Worm (Caenorhabditis elegans) whole organism, young adult: ENCODE results near the gene C31E10.5.

Experiments
- B0019.2 ChIP-seq: fragments of 200-800 bp; sonication (Bioruptor generic); conservative IDR thresholded peaks from 2 replicates; pipeline ENCODE4 v1.3.6; 2022; ENCODE audit warnings: missing genetic modification reagents, missing genetic modification characterization, missing compliant biosample characterization
- B0261.1 ChIP-seq: sonication (generic microtip); optimal IDR thresholded peaks from 2 replicates; lab custom pipeline; 2016; ENCODE audit warnings: mild to moderate bottlenecking, missing genetic modification characterization, moderate library complexity, missing compliant biosample characterization
- C06A6.2 ChIP-seq: fragments of 200-800 bp; sonication (Bioruptor generic); conservative IDR thresholded peaks from 2 replicates; pipeline ENCODE4 v1.3.6; 2022; ENCODE audit warnings: missing genetic modification characterization, missing compliant biosample characterization
- F10E7.11 ChIP-seq: sonication (generic microtip); optimal IDR thresholded peaks from 2 replicates; lab custom pipeline; 2017; ENCODE audit warnings: mild to moderate bottlenecking, missing genetic modification characterization, moderate library complexity, missing compliant biosample characterization
- F23B12.7 ChIP-seq: sonication (generic microtip); optimal IDR thresholded peaks from 2 replicates; lab custom pipeline; 2017; ENCODE audit warnings: missing genetic modification characterization, mild to moderate bottlenecking, missing compliant biosample characterization, antibody characterized with exemption, moderate library complexity; ENCODE audit not compliant: insufficient read depth
- F37B4.10 ChIP-seq: fragments of 200-800 bp; sonication (Bioruptor generic); IDR thresholded peaks from 2 replicates; pipeline ENCODE4 v1.3.6; 2022; ENCODE audit warnings: missing genetic modification characterization, missing compliant biosample characterization
- F57C9.4 ChIP-seq: sonication (generic microtip); optimal IDR thresholded peaks from 2 replicates; lab custom pipeline; 2017; ENCODE audit warnings: mild to moderate bottlenecking, missing genetic modification characterization, missing compliant biosample characterization
- Y53G8AR.9 ChIP-seq: fragments of 200-800 bp; sonication (Bioruptor generic); conservative IDR thresholded peaks from 2 replicates; pipeline ENCODE4 v1.3.6; 2022; ENCODE audit warnings: missing genetic modification reagents, missing genetic modification characterization, missing compliant biosample characterization
- Y56A3A.18 ChIP-seq: fragments of 200-800 bp; sonication (Bioruptor generic); IDR thresholded peaks from 2 replicates; pipeline ENCODE4 v1.3.6; 2022; ENCODE audit warnings: missing genetic modification reagents, missing genetic modification characterization, missing compliant biosample characterization
- Y67H2A.10 ChIP-seq: fragments of 200-800 bp; sonication (Bioruptor generic); conservative IDR thresholded peaks from 2 replicates; pipeline ENCODE4 v1.3.6; 2022; ENCODE audit warnings: missing genetic modification reagents, missing genetic modification characterization, missing compliant biosample characterization
- Y79H2A.3 ChIP-seq: fragments of 200-800 bp; sonication (Bioruptor generic); conservative IDR thresholded peaks from 2 replicates; pipeline ENCODE4 v1.3.6; 2022; ENCODE audit warnings: missing genetic modification reagents, missing genetic modification characterization, missing compliant biosample characterization
- ama-1 ChIP-seq, 3 experiments: fragments of 150-350 bp in 1 of 3; sonication (generic microtip) in 2 of 3; optimal IDR thresholded peaks; 2 replicates each; lab custom pipeline; 2014 to 2018; ENCODE audit warnings: missing biosample characterization in 2 of 3, missing genetic modification characterization in 2 of 3, missing genetic modification reagents in 2 of 3
- attf-5 ChIP-seq: fragments of 200-800 bp; sonication (Bioruptor generic); optimal IDR thresholded peaks from 2 replicates; lab custom pipeline; 2018; ENCODE audit warnings: mild to moderate bottlenecking, missing genetic modification characterization, missing compliant biosample characterization
- ccch-3 ChIP-seq: fragments of 200-800 bp; sonication (Bioruptor generic); optimal IDR thresholded peaks from 2 replicates; lab custom pipeline; 2018; ENCODE audit warnings: mild to moderate bottlenecking, missing genetic modification characterization, missing compliant biosample characterization
- ceh-100 ChIP-seq: fragments of 200-800 bp; sonication (Bioruptor generic); IDR thresholded peaks from 2 replicates; pipeline ENCODE4 v1.3.6; 2022; ENCODE audit warnings: missing genetic modification reagents, missing genetic modification characterization, missing compliant biosample characterization
- ceh-40 ChIP-seq: fragments of 200-800 bp; sonication (Bioruptor generic); IDR thresholded peaks from 2 replicates; pipeline ENCODE4 v1.3.6; 2022; ENCODE audit warnings: missing genetic modification characterization, missing compliant biosample characterization
- ceh-58 ChIP-seq: fragments of 200-800 bp; sonication (Bioruptor generic); IDR thresholded peaks from 2 replicates; pipeline ENCODE4 v1.3.6; 2022; ENCODE audit warnings: missing genetic modification characterization, missing compliant biosample characterization
- egrh-3 ChIP-seq: fragments of 200-800 bp; sonication (Bioruptor generic); IDR thresholded peaks from 2 replicates; pipeline ENCODE4 v1.3.6; 2022; ENCODE audit warnings: missing genetic modification reagents, missing genetic modification characterization, missing compliant biosample characterization
- ekl-4 ChIP-seq: fragments of 200-800 bp; sonication (Bioruptor generic); IDR thresholded peaks from 2 replicates; pipeline ENCODE4 v1.3.6; 2022; ENCODE audit warnings: missing genetic modification reagents, missing genetic modification characterization, missing compliant biosample characterization
- gei-17 ChIP-seq: fragments of 200-800 bp; sonication (Bioruptor generic); optimal IDR thresholded peaks from 2 replicates; lab custom pipeline; 2018; ENCODE audit warnings: mild to moderate bottlenecking, missing genetic modification characterization, missing compliant biosample characterization
- lag-1 ChIP-seq: fragments of 200-800 bp; sonication (Bioruptor generic); IDR thresholded peaks from 2 replicates; pipeline ENCODE4 v1.3.6; 2022; ENCODE audit warnings: missing genetic modification reagents, missing genetic modification characterization, missing compliant biosample characterization
- let-526 ChIP-seq: fragments of 200-800 bp; sonication (Bioruptor generic); IDR thresholded peaks from 2 replicates; pipeline ENCODE4 v1.3.6; 2022; ENCODE audit warnings: missing genetic modification reagents, missing genetic modification characterization, missing compliant biosample characterization
- let-607 ChIP-seq, 2 experiments: fragments of 200-800 bp in 1 of 2; sonication (Bioruptor generic) in 1 of 2; sonication (generic microtip) in 1 of 2; optimal IDR thresholded peaks; 2 replicates each; lab custom pipeline; 2016 to 2018; ENCODE audit warnings: mild to moderate bottlenecking in 2 of 2, missing compliant biosample characterization in 2 of 2, missing genetic modification characterization in 2 of 2, moderate library complexity in 2 of 2, missing genotype in 1 of 2
- nhr-80 ChIP-seq: sonication (generic microtip); optimal IDR thresholded peaks from 2 replicates; lab custom pipeline; 2016; ENCODE audit warnings: missing genetic modification characterization, missing compliant biosample characterization
- nhr-90 ChIP-seq: sonication (generic microtip); optimal IDR thresholded peaks from 2 replicates; lab custom pipeline; 2016; ENCODE audit warnings: missing genotype, mild to moderate bottlenecking, missing genetic modification characterization, missing compliant biosample characterization
- rec-8 ChIP-seq, 2 experiments: sonication (generic microtip); optimal IDR thresholded peaks; 2 replicates each; lab custom pipeline; 2016; ENCODE audit warnings: mild to moderate bottlenecking in 2 of 2, missing genetic modification characterization in 2 of 2, missing genetic modification reagents in 2 of 2, missing genotype in 2 of 2, missing biosample characterization in 1 of 2, missing compliant biosample characterization in 1 of 2, moderate library complexity in 1 of 2
- rpc-1 ChIP-seq, 2 experiments: fragments of 150-350 bp in 1 of 2; sonication (generic microtip) in 1 of 2; optimal IDR thresholded peaks; 2 replicates each; lab custom pipeline; 2014 to 2018; ENCODE audit warnings: missing biosample characterization in 1 of 2, missing genetic modification characterization in 1 of 2, missing genetic modification reagents in 1 of 2, missing genotype in 1 of 2
- snpc-1.1 ChIP-seq: sonication (generic microtip); optimal IDR thresholded peaks from 2 replicates; lab custom pipeline; 2017; ENCODE audit warnings: missing genetic modification characterization, mild to moderate bottlenecking, missing compliant biosample characterization, antibody characterized with exemption, moderate library complexity, missing genotype, missing genetic modification reagents; ENCODE audit not compliant: insufficient read depth
- snpc-1.3 ChIP-seq: sonication (generic microtip); optimal IDR thresholded peaks from 2 replicates; lab custom pipeline; 2017; ENCODE audit warnings: missing genetic modification characterization, mild to moderate bottlenecking, missing compliant biosample characterization, antibody characterized with exemption, moderate library complexity, missing genotype, missing genetic modification reagents; ENCODE audit not compliant: insufficient read depth
- sptf-2 ChIP-seq: fragments of 200-800 bp; sonication (Bioruptor generic); optimal IDR thresholded peaks from 2 replicates; lab custom pipeline; 2018; ENCODE audit warnings: mild to moderate bottlenecking, missing genetic modification characterization, missing compliant biosample characterization
- tlf-1 ChIP-seq: fragments of 200-800 bp; sonication (Bioruptor generic); optimal IDR thresholded peaks from 2 replicates; lab custom pipeline; 2018; ENCODE audit warnings: mild to moderate bottlenecking, missing genetic modification characterization, missing compliant biosample characterization
- unc-130 ChIP-seq: sonication (generic microtip); optimal IDR thresholded peaks from 2 replicates; lab custom pipeline; 2016; ENCODE audit warnings: missing genetic modification reagents, missing genetic modification characterization, missing compliant biosample characterization
- ztf-18 ChIP-seq: sonication (generic microtip); optimal IDR thresholded peaks from 2 replicates; lab custom pipeline; 2016; ENCODE audit warnings: missing genotype, mild to moderate bottlenecking, missing genetic modification characterization, missing compliant biosample characterization
- ztf-25 ChIP-seq: fragments of 200-800 bp; sonication (Bioruptor generic); IDR thresholded peaks from 2 replicates; pipeline ENCODE4 v1.3.6; 2022; ENCODE audit warnings: missing genetic modification reagents, missing genetic modification characterization, missing compliant biosample characterization
- ztf-26 ChIP-seq: sonication (generic microtip); optimal IDR thresholded peaks from 2 replicates; lab custom pipeline; 2017; ENCODE audit warnings: missing genetic modification characterization, missing compliant biosample characterization
- ztf-3 ChIP-seq: fragments of 200-800 bp; sonication (Bioruptor generic); optimal IDR thresholded peaks from 2 replicates; lab custom pipeline; 2018; ENCODE audit warnings: mild to moderate bottlenecking, missing genetic modification characterization, missing compliant biosample characterization
- ztf-6 ChIP-seq: fragments of 200-800 bp; sonication (Bioruptor generic); IDR thresholded peaks from 2 replicates; pipeline ENCODE4 v1.3.6; 2022; ENCODE audit warnings: missing genetic modification reagents, missing genetic modification characterization, missing compliant biosample characterization

Gene C31E10.5

DNA sequence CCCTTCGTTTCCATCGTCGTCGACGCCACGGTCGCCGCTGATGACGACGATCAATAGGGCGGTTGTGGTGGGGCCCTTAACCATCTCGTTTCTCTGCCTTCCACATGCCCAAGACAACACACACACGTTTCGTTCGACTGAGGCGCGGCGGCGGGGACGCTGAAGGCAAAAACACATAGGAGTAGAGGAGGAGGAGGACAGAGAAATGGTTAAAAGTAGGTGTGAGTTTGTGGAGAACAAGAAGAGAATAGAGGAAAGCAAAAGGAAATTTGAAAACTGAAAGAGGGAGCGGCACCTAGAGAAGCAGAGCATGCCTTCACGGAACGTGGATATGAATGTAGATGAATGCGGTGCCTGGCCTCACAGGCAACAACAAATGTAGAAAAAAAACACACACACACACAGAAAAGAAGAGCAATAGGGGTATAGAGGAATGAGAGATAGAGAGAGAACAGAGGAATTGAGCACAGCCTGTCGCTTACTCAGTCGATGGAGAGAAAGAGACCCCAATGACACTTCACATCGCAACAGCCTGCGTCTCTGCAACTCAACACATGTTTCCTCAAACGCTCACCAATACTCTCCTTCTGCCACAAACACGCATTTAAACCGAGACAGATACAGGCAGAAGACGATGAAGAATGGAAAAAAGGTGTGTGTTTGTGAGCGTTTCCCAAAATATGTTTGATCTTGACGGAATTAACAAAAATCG, 26.2 kb downstream of the C31E10.5 start (continued):
- TF ChIP-seq Y53G8AR.9 (GFP tag; lab: Robert Waterston, UW) (no peak), ztf-3 (no peak), attf-5 (GFP tag; lab: Kevin White, UChicago) (peak; percentile 82), ceh-100 (GFP tag; lab: Robert Waterston, UW) (no peak; the same call in 1 of the 2 replicates), F57C9.4 (no peak), let-526 (0 out of 2 replicates have a peak, but pooled peaks have one; percentile 7), snpc-1.3 (tag; lab: Kevin White, UChicago) (no peak), B0261.1 (tag; lab: Kevin White, UChicago) (peak; percentile 24), ama-1 (optimal IDR thresholded peaks at IDR 0.05; lab: Kevin White, UChicago) (no peak), ama-1 (GFP tag; optimal IDR thresholded peaks at IDR 0.05; lab: Kevin White, UChicago) (no peak), unc-130 (no peak), ztf-18 (tag; lab: Kevin White, UChicago) (peak; percentile 58), ztf-26 (tag; lab: Kevin White, UChicago) (peak; percentile 37), Y67H2A.10 (no peak), egrh-3 (peak; percentile 51), rec-8 (tag; optimal IDR thresholded peaks at IDR 0.05; lab: Kevin White, UChicago) (no peak), B0019.2 (GFP tag; lab: Robert Waterston, UW) (no peak), lag-1 (GFP tag; lab: Robert Waterston, UW) (no peak), Y56A3A.18 (GFP tag; lab: Robert Waterston, UW) (0 out of 2 replicates have a peak, but pooled peaks have one; percentile 12), sptf-2 (no peak), ccch-3 (GFP tag; lab: Kevin White, UChicago) (no peak), ceh-40 (GFP tag; lab: Robert Waterston, UW) (no peak), F37B4.10 (GFP tag; lab: Robert Waterston, UW) (no peak), C06A6.2 (0 out of 2 replicates have a peak, but pooled peaks have one; percentile 39), let-607 (tag; optimal IDR thresholded peaks at IDR 0.05; lab: Kevin White, UChicago) (peak in 1 of 2 experiments; percentile 59), ceh-58 (GFP tag; lab: Robert Waterston, UW) (no peak), ztf-6 (GFP tag; lab: Robert Waterston, UW) (no peak), ztf-25 (no peak), tlf-1 (GFP tag; lab: Kevin White, UChicago) (peak; percentile 13), snpc-1.1 (tag; lab: Kevin White, UChicago) (no peak), gei-17 (GFP tag; lab: Kevin White, UChicago) (peak; percentile 65)

DNA sequence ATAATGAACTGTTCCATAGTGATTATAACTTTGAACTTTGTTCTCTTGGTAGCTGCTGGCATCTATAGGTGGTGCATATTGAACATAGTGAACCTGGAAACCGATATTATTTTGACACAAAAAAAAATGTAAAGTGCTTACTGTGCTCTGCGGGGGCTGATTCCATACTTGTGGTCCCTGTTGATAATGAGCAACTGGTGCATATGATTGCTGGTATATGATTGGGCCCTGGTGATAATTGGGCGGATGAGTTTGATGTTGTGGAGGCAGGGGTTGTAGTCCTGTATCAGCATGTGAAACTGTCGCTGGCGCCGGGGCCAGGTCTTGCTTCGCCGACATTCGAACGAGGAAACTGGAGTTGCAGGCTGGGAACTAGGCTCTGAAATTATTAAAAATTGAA, 27.3 kb downstream of the C31E10.5 start, which contains the start of gene pqn-39:
TSS of gene pqn-39 (minus strand) at position 385 of the 400 bp plus-strand sequence.
- TF ChIP-seq ztf-3 (no peak), F10E7.11 (tag; lab: Kevin White, UChicago) (no peak), rpc-1 (optimal IDR thresholded peaks at IDR 0.05; lab: Kevin White, UChicago) (no peak), rpc-1 (tag; optimal IDR thresholded peaks at IDR 0.05; lab: Kevin White, UChicago) (no peak), F23B12.7 (no peak), egrh-3 (no peak), Y79H2A.3 (GFP tag; lab: Robert Waterston, UW) (no peak), nhr-90 (tag; lab: Kevin White, UChicago) (no peak), C06A6.2 (no peak), nhr-80 (no peak), B0019.2 (GFP tag; lab: Robert Waterston, UW) (no peak), ekl-4 (GFP tag; lab: Robert Waterston, UW) (no peak)
- TF ChIP-seq, all 124 proteins: peak for 0
